Worm (Caenorhabditis elegans) whole organism, late embryonic: ENCODE data around the gene R05D8.9.

Source experiments
- ceh-2 ChIP-seq: sonication (generic microtip); optimal IDR thresholded peaks from 2 replicates; lab custom pipeline; 2016; ENCODE audit warnings: missing genotype, missing genetic modification characterization, missing compliant biosample characterization
- unc-55 ChIP-seq: sonication (generic microtip); optimal IDR thresholded peaks from 2 replicates; lab custom pipeline; 2017; ENCODE audit warnings: missing biosample characterization, missing genetic modification reagents, missing genetic modification characterization

DNA sequence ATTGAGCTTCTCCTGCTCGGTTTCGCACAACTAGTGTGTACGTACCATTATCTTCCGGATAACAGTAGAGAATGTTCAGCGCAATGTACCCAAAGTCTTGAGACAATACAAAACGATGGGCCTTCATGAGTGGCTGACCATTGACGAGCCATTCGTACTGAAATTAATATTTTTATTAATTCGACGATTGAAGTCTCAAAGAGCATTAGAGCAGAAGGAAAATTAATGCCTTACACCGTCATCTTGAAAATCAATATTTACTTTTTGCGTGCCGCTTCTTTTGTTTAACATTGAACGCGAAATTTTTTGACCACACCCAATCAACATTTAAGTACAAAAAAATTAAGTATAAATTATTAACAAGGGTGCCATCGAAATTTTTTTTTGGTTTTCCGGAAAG lies 25.6 kb upstream of the R05D8.9 start:
- TF ChIP-seq ceh-2, result no peak
- no peak for TF ChIP-seq unc-55
